Worm (Caenorhabditis elegans): ENCODE measurements around the gene srx-118.

The srx-118 gene

DNA sequence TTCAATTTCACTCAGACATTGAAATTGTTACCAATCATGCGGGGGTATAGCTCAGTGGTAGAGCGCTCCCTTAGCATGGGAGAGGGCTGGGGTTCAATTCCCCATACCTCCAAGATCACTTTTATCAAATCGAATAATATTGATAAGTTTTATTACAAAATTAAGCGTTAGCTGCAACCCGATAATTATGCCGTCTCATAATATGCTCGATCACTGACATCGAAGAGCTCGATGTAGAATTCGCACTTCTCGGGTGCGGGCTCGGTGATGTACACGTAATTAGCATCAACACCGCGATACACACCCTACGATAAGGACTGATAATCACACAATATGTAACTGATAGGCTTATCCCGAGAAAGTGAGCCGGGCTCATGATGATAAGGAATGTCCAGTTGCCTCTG, 17.0 kb downstream of the srx-118 start (continued):
- TF ChIP-seq snpc-4 (GFP tag; optimal IDR thresholded peaks at IDR 0.05) = peak; percentile 40
- TF ChIP-seq snpc-4 (tag; optimal IDR thresholded peaks at IDR 0.05) = peak in 1 of 4 experiments; percentile 30
- TF ChIP-seq hmg-1.2 (GFP tag; IDR thresholded peaks at IDR 0.05) = peak; percentile 48
- no peak for TF ChIP-seq dpl-1 (GFP tag; optimal IDR thresholded peaks at IDR 0.05)
- peak; percentile 48 for TF ChIP-seq ZK185.1 (tag; optimal IDR thresholded peaks at IDR 0.05; ENCODE audit: poor library complexity, severe bottlenecking)
- peak; percentile 37 for TF ChIP-seq madf-10 (tag; optimal IDR thresholded peaks at IDR 0.05)
- peak; percentile 56 for TF ChIP-seq F57A8.1 (GFP tag; optimal IDR thresholded peaks at IDR 0.05)
- TF ChIP-seq D2030.7 (GFP tag; IDR thresholded peaks at IDR 0.05) = no peak; the same call in none of the 2 replicates
- peak; percentile 19 for TF ChIP-seq athp-1 (tag; optimal IDR thresholded peaks at IDR 0.05)
- TF ChIP-seq nfya-2 (GFP tag; IDR thresholded peaks at IDR 0.05) = no peak
- TF ChIP-seq him-1 (tag; optimal IDR thresholded peaks at IDR 0.05) = peak; percentile 42
- TF ChIP-seq ceh-58 (GFP tag; IDR thresholded peaks at IDR 0.05) = no peak
- no peak for TF ChIP-seq ceh-79 (tag; optimal IDR thresholded peaks at IDR 0.05)
- TF ChIP-seq lsy-27 (tag; optimal IDR thresholded peaks at IDR 0.05; ENCODE audit: borderline replicate concordance, insufficient read depth) = no peak
- TF ChIP-seq mcd-1 (GFP tag; IDR thresholded peaks at IDR 0.05) = no peak
- no peak for TF ChIP-seq hsf-1 (GFP tag; IDR thresholded peaks at IDR 0.05)

DNA sequence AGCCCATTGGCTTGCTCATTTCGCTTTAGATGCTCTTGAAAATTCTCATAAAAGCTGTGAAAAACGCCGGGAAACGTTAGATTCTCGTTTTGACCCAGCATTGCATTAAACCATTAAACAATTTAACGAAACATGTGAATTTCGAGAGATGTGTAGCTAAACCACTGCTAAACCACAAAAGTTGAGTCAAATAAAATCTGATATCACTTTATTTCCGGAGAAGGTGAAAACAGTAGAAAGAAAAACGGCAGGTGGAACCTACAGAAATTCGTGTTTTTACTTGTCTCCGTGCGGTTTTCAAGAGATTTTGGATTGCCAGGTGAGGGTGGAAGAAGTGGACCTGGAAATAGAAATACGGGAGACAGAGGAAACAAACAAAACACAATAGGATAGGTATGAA, 18.9 kb downstream of the srx-118 start, which contains the start of gene F49C5.9:
F49C5.9 (minus strand) TSS at position 101 of the 400 bp plus-strand sequence.
- no peak for TF ChIP-seq F55B11.4 (tag; optimal IDR thresholded peaks at IDR 0.05; ENCODE audit: borderline replicate concordance, insufficient read depth)
- TF ChIP-seq efl-1 (GFP tag; optimal IDR thresholded peaks at IDR 0.05) = no peak
- TF ChIP-seq lag-1 (GFP tag; IDR thresholded peaks at IDR 0.05) = no peak
- TF ChIP-seq nfyb-1 (GFP tag; IDR thresholded peaks at IDR 0.05) = no peak

DNA sequence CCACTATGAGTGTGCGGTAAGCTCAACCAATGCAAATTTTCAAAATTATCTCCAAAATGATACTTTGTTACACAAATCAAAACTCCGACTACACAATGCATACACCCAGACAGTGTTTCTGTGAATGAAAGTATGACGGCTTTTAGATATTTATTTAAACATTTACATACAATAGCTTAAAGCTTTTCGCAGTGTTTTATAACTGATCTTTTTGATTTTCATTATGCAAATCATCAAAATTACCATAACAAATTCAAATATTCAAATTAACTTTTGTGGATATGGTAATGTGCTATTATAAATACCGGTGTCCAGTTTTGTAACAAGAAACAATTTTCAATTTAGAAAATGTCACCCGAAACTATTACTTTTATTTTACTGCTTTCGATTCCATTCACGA, 20.8 kb downstream of the srx-118 start, which contains the start of the genes F49C5.5 and F49C5.10:
F49C5.5 (minus strand) TSS at position 101 of the 400 bp plus-strand sequence.
F49C5.10 (plus strand) TSS at position 344 of the 400 bp plus-strand sequence.
- TF ChIP-seq lin-26 (GFP tag; IDR thresholded peaks at IDR 0.05) (no peak), F57C9.4 (tag; optimal IDR thresholded peaks at IDR 0.05) (no peak), attf-5 (GFP tag; optimal IDR thresholded peaks at IDR 0.05) (no peak), nfya-1 (tag; optimal IDR thresholded peaks at IDR 0.05; ENCODE audit: borderline replicate concordance, insufficient read depth) (no peak), lag-1 (GFP tag; IDR thresholded peaks at IDR 0.05) (no peak), xnd-1 (tag; optimal IDR thresholded peaks at IDR 0.05) (no peak), ccch-3 (GFP tag; optimal IDR thresholded peaks at IDR 0.05) (no peak), mel-28 (tag; optimal IDR thresholded peaks at IDR 0.05; ENCODE audit: borderline replicate concordance) (no peak), madf-6 (GFP tag; IDR thresholded peaks at IDR 0.05) (no peak), ets-4 (GFP tag; optimal IDR thresholded peaks at IDR 0.05) (no peak), mxl-1 (tag; optimal IDR thresholded peaks at IDR 0.05) (no peak), lsl-1 (GFP tag; optimal IDR thresholded peaks at IDR 0.05) (no peak), ztf-3 (GFP tag; optimal IDR thresholded peaks at IDR 0.05) (no peak), bed-1 (GFP tag; IDR thresholded peaks at IDR 0.05) (no peak), T26A5.8 (tag; optimal IDR thresholded peaks at IDR 0.05) (no peak), madf-10 (tag; optimal IDR thresholded peaks at IDR 0.05) (no peak), let-607 (tag; optimal IDR thresholded peaks at IDR 0.05) (no peak)

DNA sequence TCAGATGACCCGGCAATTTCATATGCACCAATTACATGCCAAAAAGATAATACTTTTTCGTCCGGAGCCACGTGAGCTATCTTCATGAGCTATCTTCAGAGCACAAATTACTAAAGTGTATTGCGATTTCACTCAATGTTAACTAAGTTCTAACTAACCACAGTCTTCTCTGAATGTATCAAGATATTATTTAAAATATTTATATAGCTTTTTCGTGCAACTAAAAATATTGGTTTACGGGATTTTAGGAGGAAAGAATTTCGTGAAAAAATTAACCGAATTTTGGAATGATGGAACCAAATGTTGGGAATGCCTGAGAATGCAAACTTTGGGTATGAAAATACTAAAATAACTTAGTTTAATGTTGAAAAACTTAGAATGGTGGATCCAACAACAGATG, 21.9 kb downstream of the srx-118 start, which contains the start of gene F49C5.16:
F49C5.16 (plus strand) TSS at position 301 of the 400 bp plus-strand sequence.
- no peak for TF ChIP-seq let-607 (tag; optimal IDR thresholded peaks at IDR 0.05)
- no peak for TF ChIP-seq lsl-1 (GFP tag; optimal IDR thresholded peaks at IDR 0.05)
- no peak for TF ChIP-seq rec-8 (tag; optimal IDR thresholded peaks at IDR 0.05)
- no peak for TF ChIP-seq mel-28 (tag; optimal IDR thresholded peaks at IDR 0.05; ENCODE audit: borderline replicate concordance)
- TF ChIP-seq ztf-26 (tag; optimal IDR thresholded peaks at IDR 0.05) = no peak
- TF ChIP-seq F10E7.11 (tag; optimal IDR thresholded peaks at IDR 0.05) = no peak
- TF ChIP-seq nfyb-1 (GFP tag; IDR thresholded peaks at IDR 0.05) = no peak
- no peak for TF ChIP-seq rcor-1 (GFP tag; IDR thresholded peaks at IDR 0.05)
- no peak for TF ChIP-seq zfh-2 (GFP tag; conservative IDR thresholded peaks at IDR 0.05)
- TF ChIP-seq rpc-1 (optimal IDR thresholded peaks at IDR 0.05) = no peak
- no peak for TF ChIP-seq rpc-1 (tag; optimal IDR thresholded peaks at IDR 0.05)
- no peak for TF ChIP-seq let-526 (GFP tag; IDR thresholded peaks at IDR 0.05)
- TF ChIP-seq egrh-3 (GFP tag; IDR thresholded peaks at IDR 0.05) = no peak
- TF ChIP-seq tbx-9 (tag; optimal IDR thresholded peaks at IDR 0.05; ENCODE audit: borderline replicate concordance) = no peak
